Worm (Caenorhabditis elegans) whole organism, young adult: ENCODE results near the gene maa-1.

ENCODE experiments used
- attf-5 ChIP-seq: fragments of 200-800 bp; sonication (Bioruptor generic); optimal IDR thresholded peaks from 2 replicates; lab custom pipeline; 2018; ENCODE audit warnings: mild to moderate bottlenecking, missing genetic modification characterization, missing compliant biosample characterization
- ceh-91 ChIP-seq: fragments of 200-800 bp; sonication (Bioruptor generic); IDR thresholded peaks from 2 replicates; pipeline ENCODE4 v1.3.6; 2022; ENCODE audit warnings: missing genetic modification reagents, missing genetic modification characterization, missing compliant biosample characterization
- egrh-3 ChIP-seq: fragments of 200-800 bp; sonication (Bioruptor generic); IDR thresholded peaks from 2 replicates; pipeline ENCODE4 v1.3.6; 2022; ENCODE audit warnings: missing genetic modification reagents, missing genetic modification characterization, missing compliant biosample characterization
- fkh-3 ChIP-seq: sonication (generic microtip); optimal IDR thresholded peaks from 2 replicates; lab custom pipeline; 2016; ENCODE audit warnings: mild to moderate bottlenecking, missing genetic modification characterization, missing compliant biosample characterization
- lin-40 ChIP-seq: sonication (generic microtip); optimal IDR thresholded peaks from 2 replicates; lab custom pipeline; 2016; ENCODE audit warnings: missing genetic modification characterization, mild to moderate bottlenecking, missing compliant biosample characterization, missing genotype, missing genetic modification reagents
- ztf-18 ChIP-seq: sonication (generic microtip); optimal IDR thresholded peaks from 2 replicates; lab custom pipeline; 2016; ENCODE audit warnings: missing genotype, mild to moderate bottlenecking, missing genetic modification characterization, missing compliant biosample characterization

ce11 chrIII:11808818-11809217, 13.5 kb downstream of the maa-1 start, which contains the start of gene C18D11.9:
- TF ChIP-seq egrh-3 (GFP tag; lab: Robert Waterston, UW) (no peak), attf-5 (GFP tag; lab: Kevin White, UChicago) (no peak), fkh-3 (no peak), lin-40 (no peak), ceh-91 (GFP tag; lab: Robert Waterston, UW) (no peak), ztf-18 (no peak)
